Worm (Caenorhabditis elegans) whole organism, L1 larva: ENCODE data around the gene cdka-1.

Experiments used
- C04F5.9 ChIP-seq: sonication (generic microtip); optimal IDR thresholded peaks from 2 replicates; lab custom pipeline; 2016; ENCODE audit warnings: missing genetic modification characterization, missing compliant biosample characterization
- C16A3.4 ChIP-seq: fragments of 150-350 bp; optimal IDR thresholded peaks from 2 replicates; lab custom pipeline; 2014; ENCODE audit warnings: missing biosample characterization, missing genetic modification characterization
- F16B12.6 ChIP-seq: fragments of 150-350 bp; optimal IDR thresholded peaks from 2 replicates; lab custom pipeline; 2014; ENCODE audit warnings: missing biosample characterization, missing genetic modification characterization
- Y116A8C.19 ChIP-seq: sonication (generic microtip); optimal IDR thresholded peaks from 2 replicates; lab custom pipeline; 2016; ENCODE audit warnings: missing compliant biosample characterization, missing genetic modification characterization, borderline replicate concordance
- aha-1 ChIP-seq: fragments of 150-350 bp; optimal IDR thresholded peaks from 2 replicates; lab custom pipeline; 2014; ENCODE audit warnings: missing biosample characterization, missing genetic modification characterization
- ama-1 ChIP-seq: fragments of 150-350 bp; optimal IDR thresholded peaks from 2 replicates; lab custom pipeline; 2014
- ceh-8 ChIP-seq: fragments of 200-800 bp; sonication (Bioruptor generic); optimal IDR thresholded peaks from 2 replicates; lab custom pipeline; 2018; ENCODE audit warnings: mild to moderate bottlenecking, missing genetic modification characterization, moderate library complexity, missing compliant biosample characterization
- ceh-90 ChIP-seq: sonication (generic microtip); optimal IDR thresholded peaks from 2 replicates; lab custom pipeline; 2016; ENCODE audit warnings: missing genetic modification characterization, missing compliant biosample characterization
- dpl-1 ChIP-seq, 3 experiments: fragments of 150-350 bp in 2 of 3; sonication (generic microtip) in 1 of 3; optimal IDR thresholded peaks; 2 replicates each; lab custom pipeline; 2014 to 2017; ENCODE audit warnings: missing biosample characterization in 3 of 3, missing genetic modification characterization in 3 of 3, missing genetic modification reagents in 3 of 3
- dsc-1 ChIP-seq: sonication (generic microtip); optimal IDR thresholded peaks from 2 replicates; lab custom pipeline; 2016; ENCODE audit warnings: mild to moderate bottlenecking, missing genetic modification characterization, missing compliant biosample characterization
- egl-27 ChIP-seq, 2 experiments: fragments of 150-350 bp in 1 of 2; sonication (generic microtip); optimal IDR thresholded peaks; 3 replicates each; lab custom pipeline; 2017 to 2018; ENCODE audit warnings: missing biosample characterization in 2 of 2, missing genetic modification characterization in 2 of 2, missing genetic modification reagents in 2 of 2
- elt-3 ChIP-seq, 6 experiments: fragments of 150-350 bp in 1 of 6; sonication (generic microtip); optimal IDR thresholded peaks; 2 replicates each; lab custom pipeline; 2017 to 2018; ENCODE audit warnings: missing biosample characterization in 6 of 6, missing genetic modification characterization in 6 of 6, inconsistent platforms in 1 of 6
- grh-1 ChIP-seq: fragments of 200-800 bp; sonication (Bioruptor generic); IDR thresholded peaks from 2 replicates; pipeline ENCODE4 v1.3.6; 2022; ENCODE audit warnings: missing genetic modification reagents, missing genetic modification characterization, missing compliant biosample characterization
- hlh-17 ChIP-seq: fragments of 200-800 bp; sonication (Bioruptor generic); optimal IDR thresholded peaks from 2 replicates; lab custom pipeline; 2018; ENCODE audit warnings: missing genetic modification characterization, mild to moderate bottlenecking, missing compliant biosample characterization, moderate library complexity, borderline replicate concordance
- hpl-2 ChIP-seq: fragments of 150-350 bp; optimal IDR thresholded peaks from 2 replicates; lab custom pipeline; 2014; ENCODE audit warnings: missing biosample characterization, missing genetic modification reagents, missing genetic modification characterization
- irx-1 ChIP-seq: sonication (generic microtip); optimal IDR thresholded peaks from 2 replicates; lab custom pipeline; 2016; ENCODE audit warnings: missing genetic modification characterization, missing compliant biosample characterization
- isw-1 ChIP-seq: fragments of 200-800 bp; sonication (Bioruptor generic); IDR thresholded peaks from 2 replicates; pipeline ENCODE4 v1.3.6; 2022; ENCODE audit warnings: missing genetic modification characterization, missing compliant biosample characterization
- lin-13 ChIP-seq: fragments of 150-350 bp; optimal IDR thresholded peaks from 2 replicates; lab custom pipeline; 2014; ENCODE audit warnings: missing biosample characterization, missing genetic modification reagents, missing genetic modification characterization
- lin-14 ChIP-seq: fragments of 200-800 bp; sonication (Bioruptor generic); optimal IDR thresholded peaks from 2 replicates; lab custom pipeline; 2018; ENCODE audit warnings: mild to moderate bottlenecking, missing genetic modification characterization, moderate library complexity, missing compliant biosample characterization
- lin-35 ChIP-seq, 2 experiments: fragments of 150-350 bp; optimal IDR thresholded peaks; 2 replicates each; lab custom pipeline; 2014; ENCODE audit warnings: missing biosample characterization in 2 of 2, missing genetic modification characterization in 2 of 2, missing genetic modification reagents in 2 of 2
- lin-39 ChIP-seq: fragments of 150-350 bp; optimal IDR thresholded peaks from 2 replicates; lab custom pipeline; 2014; ENCODE audit warnings: missing biosample characterization, missing genetic modification reagents, missing genetic modification characterization
- lir-3 ChIP-seq: sonication (generic microtip); optimal IDR thresholded peaks from 2 replicates; lab custom pipeline; 2016; ENCODE audit warnings: mild to moderate bottlenecking, missing genetic modification characterization, moderate library complexity, missing compliant biosample characterization; ENCODE audit not compliant: poor library complexity
- lsy-2 ChIP-seq, 2 experiments: fragments of 150-350 bp; optimal IDR thresholded peaks; 2 replicates each; lab custom pipeline; 2014; ENCODE audit warnings: missing biosample characterization in 2 of 2, missing genetic modification characterization in 2 of 2
- mab-9 ChIP-seq: fragments of 200-800 bp; sonication (Bioruptor generic); IDR thresholded peaks from 2 replicates; pipeline ENCODE4 v1.3.6; 2022; ENCODE audit warnings: missing genetic modification reagents, missing genetic modification characterization, missing compliant biosample characterization
- mdl-1 ChIP-seq, 2 experiments: fragments of 150-350 bp; optimal IDR thresholded peaks; 2 replicates each; lab custom pipeline; 2014 to 2017; ENCODE audit warnings: missing biosample characterization in 2 of 2, missing genetic modification characterization in 2 of 2, inconsistent platforms in 1 of 2
- mep-1 ChIP-seq: fragments of 150-350 bp; optimal IDR thresholded peaks from 2 replicates; lab custom pipeline; 2014; ENCODE audit warnings: missing biosample characterization, missing genetic modification characterization
- nhr-20 ChIP-seq: sonication (generic microtip); optimal IDR thresholded peaks from 2 replicates; lab custom pipeline; 2016; ENCODE audit warnings: mild to moderate bottlenecking, missing genetic modification characterization, missing compliant biosample characterization
- nhr-237 ChIP-seq: fragments of 150-350 bp; optimal IDR thresholded peaks from 2 replicates; lab custom pipeline; 2014; ENCODE audit warnings: missing biosample characterization, missing genetic modification characterization
- nhr-47 ChIP-seq: sonication (generic microtip); optimal IDR thresholded peaks from 2 replicates; lab custom pipeline; 2016; ENCODE audit warnings: mild to moderate bottlenecking, missing genetic modification characterization, moderate library complexity, missing compliant biosample characterization
- nhr-76 ChIP-seq: sonication (generic microtip); optimal IDR thresholded peaks from 2 replicates; lab custom pipeline; 2017; ENCODE audit warnings: missing biosample characterization, missing genetic modification characterization
- nhr-85 ChIP-seq: sonication (generic microtip); peaks from one replicate; lab custom pipeline; 2016; ENCODE audit warnings: missing genetic modification characterization, inconsistent platforms, missing compliant biosample characterization
- nhr-90 ChIP-seq: sonication (generic microtip); optimal IDR thresholded peaks from 2 replicates; lab custom pipeline; 2016; ENCODE audit warnings: mild to moderate bottlenecking, missing genetic modification characterization, missing compliant biosample characterization; ENCODE audit not compliant: poor library complexity
- pag-3 ChIP-seq: sonication (generic microtip); optimal IDR thresholded peaks from 2 replicates; lab custom pipeline; 2017; ENCODE audit warnings: missing genetic modification characterization, mild to moderate bottlenecking, missing compliant biosample characterization, antibody characterized with exemption, borderline replicate concordance; ENCODE audit not compliant: insufficient read depth
- pax-3 ChIP-seq: fragments of 200-800 bp; sonication (Bioruptor generic); optimal IDR thresholded peaks from 2 replicates; lab custom pipeline; 2018; ENCODE audit warnings: mild to moderate bottlenecking, missing genetic modification characterization, moderate library complexity, missing compliant biosample characterization
- pqm-1 ChIP-seq: sonication (generic microtip); optimal IDR thresholded peaks from 3 replicates; lab custom pipeline; 2017; ENCODE audit warnings: missing biosample characterization, missing genetic modification characterization
- rnt-1 ChIP-seq: sonication (generic microtip); optimal IDR thresholded peaks from 2 replicates; lab custom pipeline; 2016; ENCODE audit warnings: mild to moderate bottlenecking, missing genetic modification characterization, moderate library complexity, missing compliant biosample characterization
- skn-1 ChIP-seq: fragments of 150-350 bp; optimal IDR thresholded peaks from 2 replicates; lab custom pipeline; 2014; ENCODE audit warnings: missing biosample characterization, missing genetic modification characterization
- snpc-4 ChIP-seq: fragments of 150-350 bp; optimal IDR thresholded peaks from 2 replicates; lab custom pipeline; 2014; ENCODE audit warnings: missing biosample characterization, missing genetic modification characterization
- snu-23 ChIP-seq: sonication (generic microtip); optimal IDR thresholded peaks from 2 replicates; lab custom pipeline; 2016; ENCODE audit warnings: missing genetic modification characterization, missing compliant biosample characterization
- sptf-1 ChIP-seq: fragments of 150-350 bp; optimal IDR thresholded peaks from 2 replicates; lab custom pipeline; 2014; ENCODE audit warnings: missing biosample characterization, missing genetic modification characterization
- sup-37 ChIP-seq: fragments of 200-800 bp; sonication (Bioruptor generic); optimal IDR thresholded peaks from 2 replicates; lab custom pipeline; 2018; ENCODE audit warnings: mild to moderate bottlenecking, missing genetic modification characterization, missing compliant biosample characterization
- tbx-2 ChIP-seq: sonication (generic microtip); optimal IDR thresholded peaks from 2 replicates; lab custom pipeline; 2016; ENCODE audit warnings: missing genetic modification characterization, missing compliant biosample characterization
- unc-130 ChIP-seq: fragments of 150-350 bp; optimal IDR thresholded peaks from 2 replicates; lab custom pipeline; 2017; ENCODE audit warnings: missing biosample characterization, missing genetic modification characterization, inconsistent platforms
- unc-30 ChIP-seq: sonication (generic microtip); optimal IDR thresholded peaks from 2 replicates; lab custom pipeline; 2017; ENCODE audit warnings: missing biosample characterization, missing genetic modification characterization
- unc-62 ChIP-seq: fragments of 150-350 bp; optimal IDR thresholded peaks from 2 replicates; lab custom pipeline; 2014; ENCODE audit warnings: missing biosample characterization, missing genetic modification reagents, missing genetic modification characterization
- unc-86 ChIP-seq: sonication (generic microtip); optimal IDR thresholded peaks from 2 replicates; lab custom pipeline; 2016; ENCODE audit warnings: missing genetic modification characterization, missing compliant biosample characterization
- vab-15 ChIP-seq: sonication (generic microtip); optimal IDR thresholded peaks from 2 replicates; lab custom pipeline; 2017; ENCODE audit warnings: missing genotype, mild to moderate bottlenecking, missing genetic modification characterization, missing compliant biosample characterization
- xbp-1 ChIP-seq: sonication (generic microtip); optimal IDR thresholded peaks from 2 replicates; lab custom pipeline; 2016; ENCODE audit warnings: missing genetic modification characterization, missing compliant biosample characterization
- zag-1 ChIP-seq: fragments of 150-350 bp; optimal IDR thresholded peaks from 2 replicates; lab custom pipeline; 2014; ENCODE audit warnings: missing biosample characterization, missing genetic modification characterization
- zip-4 ChIP-seq: fragments of 200-800 bp; sonication (Bioruptor generic); optimal IDR thresholded peaks from 2 replicates; lab custom pipeline; 2018; ENCODE audit warnings: mild to moderate bottlenecking, missing genetic modification characterization, moderate library complexity, missing compliant biosample characterization
- ztf-4 ChIP-seq: fragments of 150-350 bp; optimal IDR thresholded peaks from 2 replicates; lab custom pipeline; 2014; ENCODE audit warnings: missing biosample characterization, missing genetic modification characterization

The cdka-1 gene

DNA sequence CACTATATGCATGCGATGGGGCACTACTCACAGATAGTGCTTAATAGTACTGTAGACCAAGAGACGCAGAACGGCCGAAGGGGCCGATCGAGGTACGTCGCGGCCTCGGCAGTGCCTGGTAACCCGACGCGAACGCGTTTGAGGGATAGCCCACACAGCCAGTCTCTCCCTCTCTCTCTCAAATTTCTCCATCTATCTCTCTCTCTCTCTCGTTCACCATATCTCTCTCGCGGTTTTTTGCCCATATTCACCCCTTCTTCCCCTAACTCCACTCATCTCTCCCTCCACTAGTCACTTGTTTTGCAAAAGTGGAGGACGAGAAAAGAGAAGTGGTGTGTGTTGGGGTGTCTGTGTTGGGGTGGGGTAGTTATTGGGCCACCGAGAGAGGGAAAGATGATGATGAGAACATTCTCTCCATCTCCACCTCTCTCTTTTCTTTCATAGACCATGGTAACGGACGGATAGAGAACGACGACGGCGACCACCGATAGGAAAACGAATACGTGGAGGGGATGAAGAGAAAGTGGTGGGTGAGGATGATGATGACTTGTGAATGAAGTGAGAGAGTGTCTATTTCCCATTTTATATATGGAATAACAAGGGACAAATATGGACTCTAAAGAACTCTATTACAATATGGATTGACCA is 8.3 kb downstream of the cdka-1 start:
- no peak for TF ChIP-seq hlh-17 (GFP tag; lab: Kevin White, UChicago)
- no peak for TF ChIP-seq ztf-4 (tag; lab: Kevin White, UChicago)
- no peak for TF ChIP-seq aha-1
- TF ChIP-seq sptf-1 = no peak
- TF ChIP-seq sup-37 (GFP tag; lab: Kevin White, UChicago) = no peak
- TF ChIP-seq isw-1 (GFP tag; lab: Robert Waterston, UW) = no peak
- TF ChIP-seq ceh-90 (tag; lab: Kevin White, UChicago) = no peak
- peak; percentile 51 for TF ChIP-seq nhr-20 (tag; lab: Kevin White, UChicago)
- no peak for TF ChIP-seq nhr-76 (tag; lab: Kevin White, UChicago)
- TF ChIP-seq zip-4 (GFP tag; lab: Kevin White, UChicago) = no peak
- no peak for TF ChIP-seq pax-3
- no peak for TF ChIP-seq mab-9 (GFP tag; lab: Robert Waterston, UW)
- TF ChIP-seq ama-1 = no peak
- no peak for TF ChIP-seq dsc-1
- no peak for TF ChIP-seq ceh-8 (GFP tag; lab: Kevin White, UChicago)
- peak; percentile 51 for TF ChIP-seq nhr-47
- TF ChIP-seq dpl-1 (GFP tag; optimal IDR thresholded peaks at IDR 0.05; lab: Kevin White, UChicago) = peak in 2 of 3 experiments; percentile 3 to 24
- peak; percentile 18 for TF ChIP-seq tbx-2
- no peak for TF ChIP-seq C04F5.9 (tag; lab: Kevin White, UChicago)
- TF ChIP-seq irx-1 = no peak
- peak; percentile 39 for TF ChIP-seq xbp-1 (tag; lab: Kevin White, UChicago)
- no peak for TF ChIP-seq egl-27 (tag; optimal IDR thresholded peaks at IDR 0.05; lab: Kevin White, UChicago)
- no peak for TF ChIP-seq vab-15
- no peak for TF ChIP-seq lir-3 (tag; lab: Kevin White, UChicago)
- no peak for TF ChIP-seq unc-62 (GFP tag; lab: Kevin White, UChicago)
- peak; percentile 33 to 62 for TF ChIP-seq lsy-2 (tag; optimal IDR thresholded peaks at IDR 0.05; lab: Kevin White, UChicago)
- no peak for TF ChIP-seq unc-130 (tag; lab: Kevin White, UChicago)
- TF ChIP-seq skn-1 (tag; lab: Kevin White, UChicago) = peak; percentile 71
- peak; percentile 8 for TF ChIP-seq F16B12.6 (tag; lab: Kevin White, UChicago)
- TF ChIP-seq mdl-1 (tag; optimal IDR thresholded peaks at IDR 0.05; lab: Kevin White, UChicago) = peak in 1 of 2 experiments; percentile 32
- peak; percentile 94 for TF ChIP-seq lin-14
- TF ChIP-seq nhr-90 (tag; lab: Kevin White, UChicago) = peak; percentile 34
- TF ChIP-seq zag-1 (tag; lab: Kevin White, UChicago) = no peak
- TF ChIP-seq lin-39 (tag; lab: Kevin White, UChicago) = no peak
- peak; percentile 31 for TF ChIP-seq snpc-4 (tag; lab: Kevin White, UChicago)
- no peak for TF ChIP-seq pqm-1 (tag; lab: Kevin White, UChicago)
- TF ChIP-seq lin-13 (GFP tag; lab: Kevin White, UChicago) = no peak
- no peak for TF ChIP-seq C16A3.4 (tag; lab: Kevin White, UChicago)
- TF ChIP-seq nhr-85 (tag; lab: Kevin White, UChicago) = peak; percentile 89
- TF ChIP-seq unc-86 (tag; lab: Kevin White, UChicago) = peak; percentile 25
- TF ChIP-seq Y116A8C.19 (tag; lab: Kevin White, UChicago) = no peak
- no peak for TF ChIP-seq unc-30
- no peak for TF ChIP-seq elt-3 (tag; optimal IDR thresholded peaks at IDR 0.05; lab: Kevin White, UChicago)
- TF ChIP-seq pag-3 (tag; lab: Kevin White, UChicago) = no peak
- no peak for TF ChIP-seq grh-1 (GFP tag; lab: Robert Waterston, UW)
- peak; percentile 61 for TF ChIP-seq snu-23
- TF ChIP-seq hpl-2 = no peak
- peak; percentile 25 to 50 for TF ChIP-seq lin-35 (GFP tag; optimal IDR thresholded peaks at IDR 0.05; lab: Kevin White, UChicago)
- peak; percentile 29 for TF ChIP-seq rnt-1
- TF ChIP-seq mep-1 (tag; lab: Kevin White, UChicago) = peak; percentile 66
- no peak for TF ChIP-seq nhr-237 (tag; lab: Kevin White, UChicago)
